Worm (Caenorhabditis elegans) whole organism, young adult: ENCODE measurements around the gene pars-1.

Source experiments
- B0336.3 ChIP-seq: fragments of 200-800 bp; sonication (Bioruptor generic); IDR thresholded peaks from 2 replicates; pipeline ENCODE4 v1.3.6; 2022; ENCODE audit warnings: missing genetic modification characterization, missing compliant biosample characterization
- F23B12.7 ChIP-seq: sonication (generic microtip); optimal IDR thresholded peaks from 2 replicates; lab custom pipeline; 2017; ENCODE audit warnings: missing genetic modification characterization, mild to moderate bottlenecking, missing compliant biosample characterization, antibody characterized with exemption, moderate library complexity; ENCODE audit not compliant: insufficient read depth
- F57C9.4 ChIP-seq: sonication (generic microtip); optimal IDR thresholded peaks from 2 replicates; lab custom pipeline; 2017; ENCODE audit warnings: mild to moderate bottlenecking, missing genetic modification characterization, missing compliant biosample characterization
- die-1 ChIP-seq: sonication (generic microtip); optimal IDR thresholded peaks from 2 replicates; lab custom pipeline; 2016; ENCODE audit warnings: missing genotype, mild to moderate bottlenecking, missing genetic modification characterization, missing compliant biosample characterization
- ekl-4 ChIP-seq: fragments of 200-800 bp; sonication (Bioruptor generic); IDR thresholded peaks from 2 replicates; pipeline ENCODE4 v1.3.6; 2022; ENCODE audit warnings: missing genetic modification reagents, missing genetic modification characterization, missing compliant biosample characterization
- him-1 ChIP-seq: sonication (generic microtip); optimal IDR thresholded peaks from 2 replicates; lab custom pipeline; 2016; ENCODE audit warnings: missing genotype, missing genetic modification reagents, missing genetic modification characterization, missing compliant biosample characterization
- lin-26 ChIP-seq: fragments of 200-800 bp; sonication (Bioruptor generic); IDR thresholded peaks from 2 replicates; pipeline ENCODE4 v1.3.6; 2022; ENCODE audit warnings: missing genetic modification reagents, missing genetic modification characterization, missing compliant biosample characterization
- madf-6 ChIP-seq: fragments of 200-800 bp; sonication (Bioruptor generic); IDR thresholded peaks from 2 replicates; pipeline ENCODE4 v1.3.6; 2022; ENCODE audit warnings: missing genetic modification reagents, missing genetic modification characterization, missing compliant biosample characterization
- nhr-80 ChIP-seq: sonication (generic microtip); optimal IDR thresholded peaks from 2 replicates; lab custom pipeline; 2016; ENCODE audit warnings: missing genetic modification characterization, missing compliant biosample characterization
- pha-4 ChIP-seq: fragments of 150-350 bp; sonication (generic microtip); optimal IDR thresholded peaks from 2 replicates; lab custom pipeline; 2014; ENCODE audit warnings: missing biosample characterization, missing genetic modification reagents, missing genetic modification characterization
- zim-3 ChIP-seq: sonication (generic microtip); optimal IDR thresholded peaks from 2 replicates; lab custom pipeline; 2017; ENCODE audit warnings: mild to moderate bottlenecking, missing genetic modification characterization, moderate library complexity, missing compliant biosample characterization

- no peak for TF ChIP-seq pha-4 (tag; lab: Kevin White, UChicago)
- TF ChIP-seq F23B12.7 (tag; lab: Kevin White, UChicago): no peak
- no peak for TF ChIP-seq madf-6 (GFP tag; lab: Robert Waterston, UW)
- no peak for TF ChIP-seq ekl-4 (GFP tag; lab: Robert Waterston, UW)
- TF ChIP-seq F57C9.4 (tag; lab: Kevin White, UChicago): no peak
- TF ChIP-seq B0336.3 (GFP tag; lab: Robert Waterston, UW): no peak
- no peak for TF ChIP-seq zim-3
- no peak for TF ChIP-seq him-1 (tag; lab: Kevin White, UChicago)
- no peak for TF ChIP-seq nhr-80 (tag; lab: Kevin White, UChicago)
- TF ChIP-seq die-1 (tag; lab: Kevin White, UChicago): no peak
- no peak for TF ChIP-seq lin-26 (GFP tag; lab: Robert Waterston, UW)
Observed at ce11 chrIII:7226607-7227006, 12.2 kb upstream of the pars-1 start, which contains the start of gene hsp-75.
